Fruit fly (Drosophila melanogaster): ENCODE data around the gene CG13992.

CG13992 gene

dm6 chr2L:5977070-5977728, 9.6 kb upstream of the CG13992 start:
- TF ChIP-seq ttk (optimal IDR thresholded peaks at IDR 0.05): no peak
- TF ChIP-seq psq (optimal IDR thresholded peaks at IDR 0.05): no peak
- no peak for TF ChIP-seq Myc (optimal IDR thresholded peaks at IDR 0.05)
- TF ChIP-seq h (optimal IDR thresholded peaks at IDR 0.05): no peak
- no peak for TF ChIP-seq Sin3A (optimal IDR thresholded peaks at IDR 0.05)
- no peak for TF ChIP-seq insv (optimal IDR thresholded peaks at IDR 0.05)

- TF ChIP-seq h (optimal IDR thresholded peaks at IDR 0.05) (no peak), ttk (optimal IDR thresholded peaks at IDR 0.05) (no peak), insv (optimal IDR thresholded peaks at IDR 0.05) (no peak), Sin3A (optimal IDR thresholded peaks at IDR 0.05) (no peak), Myc (optimal IDR thresholded peaks at IDR 0.05) (no peak), psq (optimal IDR thresholded peaks at IDR 0.05) (no peak)
These were observed 8.0 kb upstream of the CG13992 start for dm6 chr2L:5975601-5976000.

- no peak for TF ChIP-seq ttk (optimal IDR thresholded peaks at IDR 0.05)
- no peak for TF ChIP-seq insv (optimal IDR thresholded peaks at IDR 0.05)
- no peak for TF ChIP-seq h (optimal IDR thresholded peaks at IDR 0.05)
- no peak for TF ChIP-seq Sin3A (optimal IDR thresholded peaks at IDR 0.05)
- TF ChIP-seq Myc (optimal IDR thresholded peaks at IDR 0.05): no peak
- no peak for TF ChIP-seq psq (optimal IDR thresholded peaks at IDR 0.05)
These were observed 7.5 kb upstream of the CG13992 start for dm6 chr2L:5975025-5975539.

dm6 chr2L:5974122-5974521, 6.6 kb upstream of the CG13992 start:
- TF ChIP-seq Myc (optimal IDR thresholded peaks at IDR 0.05): no peak
- TF ChIP-seq insv (optimal IDR thresholded peaks at IDR 0.05): no peak
- no peak for TF ChIP-seq psq (optimal IDR thresholded peaks at IDR 0.05)
- TF ChIP-seq Sin3A (optimal IDR thresholded peaks at IDR 0.05): no peak
- no peak for TF ChIP-seq ttk (optimal IDR thresholded peaks at IDR 0.05)
- no peak for TF ChIP-seq h (optimal IDR thresholded peaks at IDR 0.05)

- no peak for TF ChIP-seq Sin3A (optimal IDR thresholded peaks at IDR 0.05)
- no peak for TF ChIP-seq Myc (optimal IDR thresholded peaks at IDR 0.05)
- TF ChIP-seq psq (optimal IDR thresholded peaks at IDR 0.05): no peak
- TF ChIP-seq h (optimal IDR thresholded peaks at IDR 0.05): no peak
- TF ChIP-seq ttk (optimal IDR thresholded peaks at IDR 0.05): no peak
- no peak for TF ChIP-seq insv (optimal IDR thresholded peaks at IDR 0.05)
These were observed 5.2 kb upstream of the CG13992 start for dm6 chr2L:5972588-5973236.

- TF ChIP-seq insv (optimal IDR thresholded peaks at IDR 0.05): no peak
- TF ChIP-seq ttk (optimal IDR thresholded peaks at IDR 0.05): no peak
- no peak for TF ChIP-seq Sin3A (optimal IDR thresholded peaks at IDR 0.05)
- no peak for TF ChIP-seq psq (optimal IDR thresholded peaks at IDR 0.05)
- TF ChIP-seq Myc (optimal IDR thresholded peaks at IDR 0.05): no peak
- no peak for TF ChIP-seq h (optimal IDR thresholded peaks at IDR 0.05)
These were observed 4.5 kb upstream of the CG13992 start for dm6 chr2L:5972005-5972404.

dm6 chr2L:5971093-5971808, 3.7 kb upstream of the CG13992 start:
- no peak for TF ChIP-seq Sin3A (optimal IDR thresholded peaks at IDR 0.05)
- no peak for TF ChIP-seq h (optimal IDR thresholded peaks at IDR 0.05)

- TF ChIP-seq Sin3A (optimal IDR thresholded peaks at IDR 0.05) (no peak), insv (optimal IDR thresholded peaks at IDR 0.05) (no peak), Myc (optimal IDR thresholded peaks at IDR 0.05) (no peak), psq (optimal IDR thresholded peaks at IDR 0.05) (no peak), h (optimal IDR thresholded peaks at IDR 0.05) (no peak), ttk (optimal IDR thresholded peaks at IDR 0.05) (no peak)
These were observed 2.0 kb upstream of the CG13992 start, which contains the start of gene Ucp4B for dm6 chr2L:5969559-5969958. Ucp4B (plus strand) TSS chr2L:5969859.

- no peak for TF ChIP-seq insv (optimal IDR thresholded peaks at IDR 0.05)
- TF ChIP-seq Sin3A (optimal IDR thresholded peaks at IDR 0.05): no peak
- TF ChIP-seq psq (optimal IDR thresholded peaks at IDR 0.05): no peak
- TF ChIP-seq h (optimal IDR thresholded peaks at IDR 0.05): no peak
- no peak for TF ChIP-seq Myc (optimal IDR thresholded peaks at IDR 0.05)
- TF ChIP-seq ttk (optimal IDR thresholded peaks at IDR 0.05): no peak
These were observed 2.7 kb downstream of the CG13992 start, which contains the start of gene psd for dm6 chr2L:5964851-5965250. psd (minus strand) TSS chr2L:5964951.

- TF ChIP-seq ttk (optimal IDR thresholded peaks at IDR 0.05) (no peak), h (optimal IDR thresholded peaks at IDR 0.05) (no peak), psq (optimal IDR thresholded peaks at IDR 0.05) (no peak)
These were observed 3.3 kb downstream of the CG13992 start for dm6 chr2L:5964211-5964610.

- no peak for TF ChIP-seq psq (optimal IDR thresholded peaks at IDR 0.05)
- TF ChIP-seq ttk (optimal IDR thresholded peaks at IDR 0.05): no peak
- no peak for TF ChIP-seq insv (optimal IDR thresholded peaks at IDR 0.05)
- no peak for TF ChIP-seq Myc (optimal IDR thresholded peaks at IDR 0.05)
- TF ChIP-seq Sin3A (optimal IDR thresholded peaks at IDR 0.05): no peak
- no peak for TF ChIP-seq h (optimal IDR thresholded peaks at IDR 0.05)
These were observed 4.3 kb downstream of the CG13992 start for dm6 chr2L:5963251-5963650.

Data from Kc167 (cell line).